Worm (Caenorhabditis elegans): ENCODE data around the gene R151.2.

R151.2 gene

ce11 chrIII:7162065-7162762 lies 47.6 kb upstream of the R151.2 start, which contains the start of the genes syf-2 and K04G7.1 (continued):
- TF ChIP-seq nhr-111 (GFP tag; optimal IDR thresholded peaks at IDR 0.05) (no peak), zfp-3 (GFP tag; conservative IDR thresholded peaks at IDR 0.05) (peak; percentile 81), unc-62 (GFP tag; optimal IDR thresholded peaks at IDR 0.05 in 1 of 2) (peak in 1 of 2 experiments; percentile 62), unc-62 (tag; optimal IDR thresholded peaks at IDR 0.05) (no peak), R02D3.7 (tag; optimal IDR thresholded peaks at IDR 0.05) (no peak), spr-1 (tag; optimal IDR thresholded peaks at IDR 0.05) (peak; percentile 23), hif-1 (tag; optimal IDR thresholded peaks at IDR 0.05) (peak in 1 of 2 experiments; percentile 79), mdt-29 (GFP tag; IDR thresholded peaks at IDR 0.05) (peak; percentile 45; the same call in 1 of the 2 replicates), gei-8 (GFP tag; optimal IDR thresholded peaks at IDR 0.05) (no peak), daf-8 (GFP tag; IDR thresholded peaks at IDR 0.05) (no peak), snpc-1.2 (GFP tag; IDR thresholded peaks at IDR 0.05) (no peak), ces-1 (GFP tag; optimal IDR thresholded peaks at IDR 0.05) (no peak), lin-1 (GFP tag; IDR thresholded peaks at IDR 0.05) (peak; percentile 63), mep-1 (tag; optimal IDR thresholded peaks at IDR 0.05) (peak; percentile 96), lin-13 (GFP tag; optimal IDR thresholded peaks at IDR 0.05) (peak; percentile 98), zag-1 (tag; optimal IDR thresholded peaks at IDR 0.05) (peak; percentile 2), ctbp-1 (GFP tag; IDR thresholded peaks at IDR 0.05) (peak; percentile 53; the same call in 1 of the 2 replicates), vab-7 (GFP tag; IDR thresholded peaks at IDR 0.05) (peak; percentile 47; the same call in 1 of the 2 replicates), php-3 (GFP tag; IDR thresholded peaks at IDR 0.05) (no peak), mes-2 (tag; optimal IDR thresholded peaks at IDR 0.05; ENCODE audit: poor library complexity, severe bottlenecking) (peak; percentile 91), mxl-3 (GFP tag; optimal IDR thresholded peaks at IDR 0.05) (peak; percentile 27), set-16 (GFP tag; IDR thresholded peaks at IDR 0.05) (peak; percentile 27; the same call in 1 of the 2 replicates), hmg-1.1 (GFP tag; IDR thresholded peaks at IDR 0.05) (peak; percentile 83), duxl-1 (tag; optimal IDR thresholded peaks at IDR 0.05; ENCODE audit: poor library complexity) (peak; percentile 16), zip-11 (GFP tag; IDR thresholded peaks at IDR 0.05) (no peak), arid-1 (GFP tag; conservative IDR thresholded peaks at IDR 0.05) (peak; percentile 78), ceh-28 (tag; optimal IDR thresholded peaks at IDR 0.05) (no peak), D1046.2 (GFP tag; IDR thresholded peaks at IDR 0.05) (peak; percentile 35; the same call in 1 of the 2 replicates), T26A8.4 (GFP tag; IDR thresholded peaks at IDR 0.05) (peak; percentile 59; the same call in 1 of the 2 replicates), cey-2 (tag; optimal IDR thresholded peaks at IDR 0.05; ENCODE audit: borderline replicate concordance, insufficient read depth) (no peak), egl-27 (tag; optimal IDR thresholded peaks at IDR 0.05) (no peak), ceh-62 (tag; optimal IDR thresholded peaks at IDR 0.05) (no peak), skn-1 (tag; optimal IDR thresholded peaks at IDR 0.05) (no peak), sdz-12 (GFP tag; optimal IDR thresholded peaks at IDR 0.05) (no peak), lim-7 (GFP tag; IDR thresholded peaks at IDR 0.05) (no peak), pqm-1 (tag; optimal IDR thresholded peaks at IDR 0.05) (no peak), hlh-30 (tag; optimal IDR thresholded peaks at IDR 0.05; ENCODE audit: insufficient read depth) (peak; percentile 94), egl-43 (GFP tag; IDR thresholded peaks at IDR 0.05) (peak; percentile 67; the same call in 1 of the 2 replicates), tra-1 (GFP tag; IDR thresholded peaks at IDR 0.05) (0 out of 2 replicates have a peak, but pooled peaks have one; percentile 57), madf-5 (GFP tag; IDR thresholded peaks at IDR 0.05) (no peak), F10B5.3 (tag; optimal IDR thresholded peaks at IDR 0.05) (no peak), fos-1 (tag; optimal IDR thresholded peaks at IDR 0.05) (no peak), aha-1 (tag) (peak; percentile 87), lin-38 (GFP tag; IDR thresholded peaks at IDR 0.05) (peak; percentile 91), daf-19 (GFP tag; conservative IDR thresholded peaks at IDR 0.05) (no peak), ZK546.5 (tag; optimal IDR thresholded peaks at IDR 0.05) (peak in 1 of 2 experiments; percentile 18), attf-4 (tag; optimal IDR thresholded peaks at IDR 0.05) (no peak), dve-1 (tag; optimal IDR thresholded peaks at IDR 0.05; ENCODE audit: insufficient read depth) (peak; percentile 90), nhr-76 (tag; optimal IDR thresholded peaks at IDR 0.05) (no peak)
